Worm (Caenorhabditis elegans) whole organism, young adult: ENCODE data around the gene R12B2.6.

ENCODE experiments used
- F10E7.11 ChIP-seq: sonication (generic microtip); optimal IDR thresholded peaks from 2 replicates; lab custom pipeline; 2017; ENCODE audit warnings: mild to moderate bottlenecking, missing genetic modification characterization, moderate library complexity, missing compliant biosample characterization
- F33H1.4 ChIP-seq: fragments of 200-800 bp; sonication (Bioruptor generic); IDR thresholded peaks from 2 replicates; pipeline ENCODE4 v1.3.6; 2022; ENCODE audit warnings: missing genetic modification reagents, missing genetic modification characterization, missing compliant biosample characterization
- F39B2.1 ChIP-seq: fragments of 200-800 bp; sonication (Bioruptor generic); IDR thresholded peaks from 2 replicates; pipeline ENCODE4 v1.3.6; 2022; ENCODE audit warnings: missing genetic modification reagents, missing genetic modification characterization, missing compliant biosample characterization
- T07F8.4 ChIP-seq: sonication (generic microtip); optimal IDR thresholded peaks from 2 replicates; lab custom pipeline; 2016; ENCODE audit warnings: mild to moderate bottlenecking, missing genetic modification characterization, moderate library complexity, missing compliant biosample characterization
- Y56A3A.18 ChIP-seq: fragments of 200-800 bp; sonication (Bioruptor generic); IDR thresholded peaks from 2 replicates; pipeline ENCODE4 v1.3.6; 2022; ENCODE audit warnings: missing genetic modification reagents, missing genetic modification characterization, missing compliant biosample characterization
- dpff-1 ChIP-seq: sonication (generic microtip); optimal IDR thresholded peaks from 2 replicates; lab custom pipeline; 2017; ENCODE audit warnings: mild to moderate bottlenecking, missing genetic modification characterization, missing compliant biosample characterization
- egl-44 ChIP-seq: fragments of 200-800 bp; sonication (Bioruptor generic); IDR thresholded peaks from 2 replicates; pipeline ENCODE4 v1.3.6; 2022; ENCODE audit warnings: missing genetic modification reagents, missing genetic modification characterization, missing compliant biosample characterization
- gei-17 ChIP-seq: fragments of 200-800 bp; sonication (Bioruptor generic); optimal IDR thresholded peaks from 2 replicates; lab custom pipeline; 2018; ENCODE audit warnings: mild to moderate bottlenecking, missing genetic modification characterization, missing compliant biosample characterization
- lin-35 ChIP-seq, 3 experiments: fragments of 150-350 bp in 2 of 3; sonication (generic microtip) in 1 of 3; optimal IDR thresholded peaks; 2 replicates each; lab custom pipeline; 2014 to 2018; ENCODE audit warnings: missing biosample characterization in 3 of 3, missing genetic modification characterization in 3 of 3, missing genetic modification reagents in 3 of 3
- lin-54 ChIP-seq: fragments of 200-800 bp; sonication (Bioruptor generic); optimal IDR thresholded peaks from 2 replicates; lab custom pipeline; 2018; ENCODE audit warnings: mild to moderate bottlenecking, missing genetic modification characterization, missing compliant biosample characterization
- madf-6 ChIP-seq: fragments of 200-800 bp; sonication (Bioruptor generic); IDR thresholded peaks from 2 replicates; pipeline ENCODE4 v1.3.6; 2022; ENCODE audit warnings: missing genetic modification reagents, missing genetic modification characterization, missing compliant biosample characterization
- nfyb-1 ChIP-seq: fragments of 200-800 bp; sonication (Bioruptor generic); IDR thresholded peaks from 2 replicates; pipeline ENCODE4 v1.3.6; 2022; ENCODE audit warnings: missing genetic modification reagents, missing genetic modification characterization, missing compliant biosample characterization
- nhr-179 ChIP-seq: sonication (generic microtip); optimal IDR thresholded peaks from 2 replicates; lab custom pipeline; 2016; ENCODE audit warnings: mild to moderate bottlenecking, missing genetic modification characterization, missing compliant biosample characterization
- pbrm-1 ChIP-seq: fragments of 200-800 bp; sonication (Bioruptor generic); IDR thresholded peaks from 2 replicates; pipeline ENCODE4 v1.3.6; 2022; ENCODE audit warnings: missing genetic modification reagents, missing genetic modification characterization, missing compliant biosample characterization
- rcor-1 ChIP-seq: fragments of 200-800 bp; sonication (Bioruptor generic); IDR thresholded peaks from 2 replicates; pipeline ENCODE4 v1.3.6; 2022; ENCODE audit warnings: missing genetic modification reagents, missing genetic modification characterization, missing compliant biosample characterization
- snpc-1.3 ChIP-seq: sonication (generic microtip); optimal IDR thresholded peaks from 2 replicates; lab custom pipeline; 2017; ENCODE audit warnings: missing genetic modification characterization, mild to moderate bottlenecking, missing compliant biosample characterization, antibody characterized with exemption, moderate library complexity, missing genotype, missing genetic modification reagents; ENCODE audit not compliant: insufficient read depth
- sptf-2 ChIP-seq: fragments of 200-800 bp; sonication (Bioruptor generic); optimal IDR thresholded peaks from 2 replicates; lab custom pipeline; 2018; ENCODE audit warnings: mild to moderate bottlenecking, missing genetic modification characterization, missing compliant biosample characterization
- ztf-18 ChIP-seq: sonication (generic microtip); optimal IDR thresholded peaks from 2 replicates; lab custom pipeline; 2016; ENCODE audit warnings: missing genotype, mild to moderate bottlenecking, missing genetic modification characterization, missing compliant biosample characterization
- ztf-3 ChIP-seq: fragments of 200-800 bp; sonication (Bioruptor generic); optimal IDR thresholded peaks from 2 replicates; lab custom pipeline; 2018; ENCODE audit warnings: mild to moderate bottlenecking, missing genetic modification characterization, missing compliant biosample characterization
- ztf-6 ChIP-seq: fragments of 200-800 bp; sonication (Bioruptor generic); IDR thresholded peaks from 2 replicates; pipeline ENCODE4 v1.3.6; 2022; ENCODE audit warnings: missing genetic modification reagents, missing genetic modification characterization, missing compliant biosample characterization

Gene R12B2.6

DNA sequence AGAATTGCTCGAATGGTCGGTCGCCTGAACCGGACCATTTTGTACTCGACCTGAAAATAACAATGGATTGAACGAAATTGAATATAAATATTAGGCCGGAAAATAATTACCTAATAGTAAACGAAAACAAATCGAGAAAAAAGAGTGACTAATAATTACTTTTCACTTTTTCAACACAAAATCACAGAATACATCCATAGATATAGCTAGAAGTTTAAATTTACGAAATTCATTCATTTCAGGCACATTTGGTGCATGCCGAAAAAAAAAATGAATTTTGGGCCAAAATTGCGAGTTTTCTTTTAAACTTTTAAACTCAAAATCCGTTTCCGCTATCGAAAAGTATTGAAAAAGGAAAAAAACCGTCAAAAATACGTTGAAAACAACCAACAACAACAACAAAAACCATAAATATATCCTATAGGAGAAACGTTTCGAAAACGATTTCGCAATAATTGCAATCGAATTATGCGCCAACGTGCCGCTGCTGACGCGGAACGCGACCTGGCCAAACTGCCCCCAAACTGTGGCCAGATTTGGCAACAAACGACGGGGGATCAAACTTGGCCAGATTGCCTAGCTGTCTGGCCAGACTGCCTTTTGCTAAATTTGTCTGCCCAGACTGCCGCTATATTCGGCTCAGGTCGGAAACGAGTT, 48.6 kb downstream of the R12B2.6 start, which contains the start of gene Y37B11A.3 (continued):
- TF ChIP-seq snpc-1.3 (no peak), madf-6 (peak; percentile 30; the same call in 1 of the 2 replicates), pbrm-1 (GFP tag; lab: Robert Waterston, UW) (peak; percentile 64), T07F8.4 (no peak), sptf-2 (GFP tag; lab: Kevin White, UChicago) (no peak), dpff-1 (tag; lab: Kevin White, UChicago) (no peak), nhr-179 (no peak), F10E7.11 (tag; lab: Kevin White, UChicago) (no peak), gei-17 (GFP tag; lab: Kevin White, UChicago) (peak; percentile 34), egl-44 (GFP tag; lab: Robert Waterston, UW) (no peak), ztf-18 (tag; lab: Kevin White, UChicago) (peak; percentile 93), F39B2.1 (GFP tag; lab: Robert Waterston, UW) (no peak), ztf-6 (GFP tag; lab: Robert Waterston, UW) (no peak), lin-54 (peak; percentile 73), ztf-3 (GFP tag; lab: Kevin White, UChicago) (no peak), rcor-1 (GFP tag; lab: Robert Waterston, UW) (no peak), nfyb-1 (GFP tag; lab: Robert Waterston, UW) (peak; percentile 73), lin-35 (GFP tag; optimal IDR thresholded peaks at IDR 0.05; lab: Kevin White, UChicago) (peak in 1 of 3 experiments; percentile 72), Y56A3A.18 (GFP tag; lab: Robert Waterston, UW) (0 out of 2 replicates have a peak, but pooled peaks have one; percentile 37), F33H1.4 (GFP tag; lab: Robert Waterston, UW) (peak; percentile 52)
